Fruit fly (Drosophila melanogaster) whole organism, embryonic: ENCODE results near the gene CG6287.

Experiments used
- Atf6 ChIP-seq: fragments of 200-800 bp; sonication (Bioruptor generic); IDR thresholded peaks from 2 replicates; pipeline ENCODE4 v1.3.6; 2022; ENCODE audit warnings: missing biosample characterization, missing genetic modification characterization
- Bdp1 ChIP-seq: fragments of 200-800 bp; sonication (Bioruptor generic); optimal IDR thresholded peaks from 3 replicates; lab custom pipeline; 2016; ENCODE audit warnings: missing biosample characterization, missing genetic modification characterization
- CG10267 ChIP-seq: fragments of 200-800 bp; sonication (Bioruptor generic); optimal IDR thresholded peaks from 2 replicates; lab custom pipeline; 2018; ENCODE audit warnings: missing biosample characterization, mild to moderate bottlenecking, missing genetic modification characterization, moderate library complexity
- CG12299 ChIP-seq: fragments of 200-800 bp; sonication (Bioruptor generic); optimal IDR thresholded peaks from 2 replicates; lab custom pipeline; 2018; ENCODE audit warnings: missing biosample characterization, mild to moderate bottlenecking, missing genetic modification characterization
- CG12391 ChIP-seq: fragments of 200-800 bp; sonication (Bioruptor generic); optimal IDR thresholded peaks from 3 replicates; lab custom pipeline; 2018; ENCODE audit warnings: missing biosample characterization, mild to moderate bottlenecking, missing genetic modification characterization, moderate library complexity
- CG12769 ChIP-seq: fragments of 200-800 bp; sonication (Bioruptor generic); optimal IDR thresholded peaks from 2 replicates; lab custom pipeline; 2019; ENCODE audit warnings: missing biosample characterization, mild to moderate bottlenecking, missing genetic modification characterization, moderate library complexity
- CG14860 ChIP-seq: fragments of 200-800 bp; sonication (Bioruptor generic); IDR thresholded peaks from 3 replicates; pipeline ENCODE4 v1.3.6; 2022; ENCODE audit warnings: missing biosample characterization, missing genetic modification characterization; ENCODE audit not compliant: partially characterized antibody
- CG1603 ChIP-seq: fragments of 200-800 bp; sonication (Bioruptor generic); optimal IDR thresholded peaks from 2 replicates; lab custom pipeline; 2019; ENCODE audit warnings: missing biosample characterization, mild to moderate bottlenecking, missing genetic modification characterization, moderate library complexity
- CG2199 ChIP-seq: fragments of 200-800 bp; sonication (Bioruptor generic); IDR thresholded peaks from 3 replicates; pipeline ENCODE4 v1.3.6; 2022; ENCODE audit warnings: missing biosample characterization, missing genetic modification characterization
- CG2202 ChIP-seq: fragments of 200-800 bp; sonication (Bioruptor generic); optimal IDR thresholded peaks from 2 replicates; lab custom pipeline; 2018; ENCODE audit warnings: missing biosample characterization, mild to moderate bottlenecking, missing genetic modification characterization
- CG3407 ChIP-seq: fragments of 200-800 bp; sonication (Bioruptor generic); optimal IDR thresholded peaks from 2 replicates; lab custom pipeline; 2018; ENCODE audit warnings: missing biosample characterization, mild to moderate bottlenecking, missing genetic modification characterization
- CG4424 ChIP-seq: fragments of 200-800 bp; sonication (Bioruptor generic); optimal IDR thresholded peaks from 3 replicates; lab custom pipeline; 2016; ENCODE audit warnings: missing biosample characterization, missing genetic modification characterization
- CG4617 ChIP-seq: fragments of 200-800 bp; sonication (Bioruptor generic); optimal IDR thresholded peaks from 3 replicates; lab custom pipeline; 2016; ENCODE audit warnings: missing biosample characterization, missing genetic modification characterization, borderline replicate concordance
- CG6689 ChIP-seq: fragments of 200-800 bp; sonication (Bioruptor generic); IDR thresholded peaks from 2 replicates; pipeline ENCODE4 v1.3.6; 2022; ENCODE audit warnings: missing biosample characterization, missing genetic modification characterization
- CG7556 ChIP-seq: fragments of 200-800 bp; sonication (Bioruptor generic); optimal IDR thresholded peaks from 2 replicates; lab custom pipeline; 2017; ENCODE audit warnings: missing biosample characterization, mild to moderate bottlenecking, missing genetic modification characterization
- CG7839 ChIP-seq: fragments of 200-800 bp; sonication (Bioruptor generic); optimal IDR thresholded peaks from 3 replicates; lab custom pipeline; 2018; ENCODE audit warnings: missing biosample characterization, mild to moderate bottlenecking, missing genetic modification characterization, moderate library complexity
- CG8924 ChIP-seq: fragments of 200-800 bp; optimal IDR thresholded peaks from 3 replicates; lab custom pipeline; 2019; ENCODE audit warnings: missing biosample characterization, mild to moderate bottlenecking, missing genetic modification characterization, moderate library complexity
- CkIIα-i1 ChIP-seq: fragments of 200-800 bp; sonication (Bioruptor generic); IDR thresholded peaks from 2 replicates; pipeline ENCODE4 v1.3.6; 2022; ENCODE audit warnings: missing biosample characterization, missing genetic modification characterization
- CrebB ChIP-seq: fragments of 200-800 bp; sonication (Bioruptor generic); optimal IDR thresholded peaks from 3 replicates; lab custom pipeline; 2018; ENCODE audit warnings: missing biosample characterization, mild to moderate bottlenecking, missing genetic modification characterization
- E2f1 ChIP-seq: fragments of 200-800 bp; sonication (Bioruptor generic); IDR thresholded peaks from 2 replicates; pipeline ENCODE4 v1.3.6; 2022; ENCODE audit warnings: missing biosample characterization, missing genetic modification characterization
- Fer1 ChIP-seq: fragments of 200-800 bp; sonication (Bioruptor generic); optimal IDR thresholded peaks from 2 replicates; lab custom pipeline; 2017; ENCODE audit warnings: missing biosample characterization, mild to moderate bottlenecking, missing genetic modification characterization
- HLH4C ChIP-seq: fragments of 200-800 bp; sonication (Bioruptor generic); IDR thresholded peaks from 3 replicates; pipeline ENCODE4 v1.3.6; 2022; ENCODE audit warnings: missing biosample characterization, missing genetic modification characterization; ENCODE audit not compliant: partially characterized antibody
- Hr51 ChIP-seq, 2 experiments: fragments of 200-800 bp; sonication (Bioruptor generic); optimal IDR thresholded peaks; 2 replicates in 1 of 2; 3 replicates in 1 of 2; lab custom pipeline; 2016 to 2018; ENCODE audit warnings: missing biosample characterization in 2 of 2, missing genetic modification characterization in 2 of 2, mild to moderate bottlenecking in 1 of 2, moderate library complexity in 1 of 2
- Lim3 ChIP-seq: fragments of 200-800 bp; sonication (Bioruptor generic); IDR thresholded peaks from 2 replicates; pipeline ENCODE4 v1.3.6; 2022; ENCODE audit warnings: missing biosample characterization, missing genetic modification characterization
- MBD-R2 ChIP-seq: fragments of 200-800 bp; sonication (Bioruptor generic); IDR thresholded peaks from 2 replicates; pipeline ENCODE4 v1.3.6; 2022; ENCODE audit warnings: missing biosample characterization, missing genetic modification characterization
- Nf-YA ChIP-seq: fragments of 200-800 bp; sonication (Bioruptor generic); IDR thresholded peaks from 2 replicates; pipeline ENCODE4 v1.3.6; 2022; ENCODE audit warnings: missing biosample characterization, missing genetic modification characterization
- Opbp ChIP-seq: fragments of 200-800 bp; sonication (Bioruptor generic); IDR thresholded peaks from 3 replicates; pipeline ENCODE4 v1.3.6; 2022; ENCODE audit warnings: missing biosample characterization, missing genetic modification characterization; ENCODE audit not compliant: partially characterized antibody
- Optix ChIP-seq: fragments of 200-800 bp; sonication (Bioruptor generic); IDR thresholded peaks from 3 replicates; pipeline ENCODE4 v1.3.6; 2022; ENCODE audit warnings: missing biosample characterization, missing genetic modification characterization
- Rfx ChIP-seq: fragments of 200-800 bp; sonication (Bioruptor generic); IDR thresholded peaks from 2 replicates; pipeline ENCODE4 v1.3.6; 2022; ENCODE audit warnings: missing biosample characterization, missing genetic modification characterization
- Side ChIP-seq: fragments of 200-800 bp; sonication (Bioruptor generic); optimal IDR thresholded peaks from 2 replicates; lab custom pipeline; 2016; ENCODE audit warnings: missing biosample characterization, missing genetic modification characterization
- amos ChIP-seq: fragments of 200-800 bp; sonication (Bioruptor generic); IDR thresholded peaks from 2 replicates; pipeline ENCODE4 v1.3.6; 2022; ENCODE audit warnings: missing biosample characterization, missing genetic modification characterization; ENCODE audit not compliant: partially characterized antibody
- aop ChIP-seq: fragments of 200-800 bp; sonication (Bioruptor generic); IDR thresholded peaks from 2 replicates; pipeline ENCODE4 v1.3.6; 2022; ENCODE audit warnings: missing biosample characterization, missing genetic modification characterization
- btn ChIP-seq: fragments of 200-800 bp; sonication (Bioruptor generic); optimal IDR thresholded peaks from 2 replicates; lab custom pipeline; 2016; ENCODE audit warnings: missing biosample characterization, missing genetic modification characterization
- croc ChIP-seq: fragments of 200-800 bp; sonication (Bioruptor generic); conservative IDR thresholded peaks from 3 replicates; pipeline ENCODE4 v1.3.6; 2022; ENCODE audit warnings: missing biosample characterization, missing genetic modification characterization
- dmrt99B ChIP-seq: fragments of 200-800 bp; sonication (Bioruptor generic); optimal IDR thresholded peaks from 2 replicates; lab custom pipeline; 2018; ENCODE audit warnings: missing biosample characterization, mild to moderate bottlenecking, missing genetic modification characterization, moderate library complexity
- ftz-f1 ChIP-seq: fragments of 200-800 bp; sonication (Bioruptor generic); optimal IDR thresholded peaks from 2 replicates; lab custom pipeline; 2016; ENCODE audit warnings: missing biosample characterization, missing genetic modification characterization
- hth ChIP-seq: fragments of >200 bp; optimal IDR thresholded peaks from 2 replicates; lab custom pipeline; 2017; ENCODE audit warnings: inconsistent platforms
- jumu ChIP-seq: fragments of 200-800 bp; sonication (Bioruptor generic); optimal IDR thresholded peaks from 3 replicates; lab custom pipeline; 2016; ENCODE audit warnings: missing biosample characterization, missing genetic modification characterization
- kah ChIP-seq: fragments of 200-800 bp; sonication (Bioruptor generic); optimal IDR thresholded peaks from 2 replicates; lab custom pipeline; 2018; ENCODE audit warnings: missing biosample characterization, mild to moderate bottlenecking, missing genetic modification characterization
- nau ChIP-seq: fragments of 200-800 bp; sonication (Bioruptor generic); optimal IDR thresholded peaks from 3 replicates; lab custom pipeline; 2017; ENCODE audit warnings: missing biosample characterization, mild to moderate bottlenecking, missing genetic modification characterization, missing genetic modification reagents
- nerfin-1 ChIP-seq: fragments of 200-800 bp; sonication (Bioruptor generic); optimal IDR thresholded peaks from 3 replicates; lab custom pipeline; 2019; ENCODE audit warnings: missing biosample characterization, mild to moderate bottlenecking, missing genetic modification characterization, moderate library complexity
- onecut ChIP-seq: fragments of 200-800 bp; sonication (Bioruptor generic); IDR thresholded peaks from 2 replicates; pipeline ENCODE4 v1.3.6; 2022; ENCODE audit warnings: missing biosample characterization, missing genetic modification characterization
- pfk ChIP-seq: fragments of 200-800 bp; sonication (Bioruptor generic); optimal IDR thresholded peaks from 2 replicates; lab custom pipeline; 2018; ENCODE audit warnings: missing biosample characterization, mild to moderate bottlenecking, missing genetic modification characterization, moderate library complexity
- phol ChIP-seq: fragments of 200-800 bp; sonication (Bioruptor generic); optimal IDR thresholded peaks from 3 replicates; lab custom pipeline; 2018; ENCODE audit warnings: missing biosample characterization, mild to moderate bottlenecking, missing genetic modification characterization, moderate library complexity
- salm ChIP-seq: fragments of 200-800 bp; sonication (Bioruptor generic); optimal IDR thresholded peaks from 2 replicates; lab custom pipeline; 2018; ENCODE audit warnings: missing biosample characterization, mild to moderate bottlenecking, missing genetic modification characterization
- scrt ChIP-seq: fragments of 200-800 bp; sonication (Bioruptor generic); optimal IDR thresholded peaks from 2 replicates; lab custom pipeline; 2018; ENCODE audit warnings: missing biosample characterization, mild to moderate bottlenecking, missing genetic modification characterization, moderate library complexity
- seq ChIP-seq: fragments of 200-800 bp; sonication (Bioruptor generic); IDR thresholded peaks from 2 replicates; pipeline ENCODE4 v1.3.6; 2022; ENCODE audit warnings: missing biosample characterization, missing genetic modification characterization
- sim ChIP-seq: fragments of 200-800 bp; sonication (Bioruptor generic); IDR thresholded peaks from 2 replicates; pipeline ENCODE4 v1.3.6; 2022; ENCODE audit warnings: missing biosample characterization, missing genetic modification characterization
- so ChIP-seq: fragments of 200-800 bp; sonication (Bioruptor generic); IDR thresholded peaks from 3 replicates; pipeline ENCODE4 v1.3.6; 2022; ENCODE audit warnings: missing biosample characterization, missing genetic modification characterization
- sob ChIP-seq: fragments of 200-800 bp; sonication (Bioruptor generic); IDR thresholded peaks from 2 replicates; pipeline ENCODE4 v1.3.6; 2022; ENCODE audit warnings: missing biosample characterization, missing genetic modification characterization
- sr ChIP-seq: fragments of 200-800 bp; sonication (Bioruptor generic); IDR thresholded peaks from 3 replicates; pipeline ENCODE4 v1.3.6; 2022; ENCODE audit warnings: missing biosample characterization, missing genetic modification characterization

Gene CG6287

DNA sequence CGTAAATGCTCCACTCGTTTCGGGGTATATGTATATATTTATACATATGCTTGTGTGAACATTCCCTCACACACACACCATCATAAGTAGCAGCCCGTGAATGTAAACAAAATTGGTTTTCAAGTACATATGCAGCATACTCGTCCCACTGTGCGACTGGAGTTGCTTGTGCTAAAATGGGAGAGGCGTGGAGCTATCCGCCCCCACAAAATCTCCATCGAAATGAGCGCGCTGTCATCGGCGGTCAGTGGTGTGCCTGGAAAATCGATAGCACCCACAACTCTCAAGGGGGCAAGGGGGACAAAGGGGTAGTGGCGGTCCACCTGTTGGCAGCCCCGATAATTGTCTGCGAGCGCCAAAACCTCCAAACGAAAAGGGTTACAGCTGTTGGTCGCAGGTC is 12.5 kb upstream of the CG6287 start:
- TF ChIP-seq Nf-YA (GFP tag; lab: Robert Waterston, UW) (no peak), dmrt99B (no peak), CG8924 (no peak), CG12299 (no peak), Rfx (GFP tag; lab: Robert Waterston, UW) (no peak), Hr51 (GFP tag; optimal IDR thresholded peaks at IDR 0.05; lab: Kevin White, UChicago) (no peak), scrt (GFP tag; lab: Kevin White, UChicago) (peak; percentile 98), Atf6 (GFP tag; lab: Robert Waterston, UW) (0 out of 2 replicates have a peak, but pooled peaks have one; percentile 24), CrebB (tag; lab: Kevin White, UChicago) (no peak), ftz-f1 (GFP tag; lab: Kevin White, UChicago) (no peak), Side (no peak), CG6689 (GFP tag; lab: Robert Waterston, UW) (no peak), CG10267 (no peak), jumu (GFP tag; lab: Kevin White, UChicago) (no peak), pfk (GFP tag; lab: Kevin White, UChicago) (no peak), CG7556 (no peak), nerfin-1 (tag; lab: Kevin White, UChicago) (peak; percentile 96), onecut (GFP tag; lab: Robert Waterston, UW) (peak; percentile 99), sr (GFP tag; lab: Robert Waterston, UW) (peak; percentile 61; the same call in 2 of the 3 replicates), btn (GFP tag; lab: Kevin White, UChicago) (no peak), CG2202 (no peak), sim (GFP tag; lab: Robert Waterston, UW) (no peak), seq (peak; percentile 59; the same call in 1 of the 2 replicates), so (GFP tag; lab: Robert Waterston, UW) (0 out of 3 replicates have a peak, but pooled peaks have one; percentile 13), kah (GFP tag; lab: Kevin White, UChicago) (peak; percentile 49), CG7839 (tag; lab: Kevin White, UChicago) (no peak), MBD-R2 (GFP tag; lab: Robert Waterston, UW) (peak; percentile 70), Bdp1 (no peak), CG4617 (GFP tag; lab: Kevin White, UChicago) (no peak), CG14860 (GFP tag; lab: Robert Waterston, UW) (0 out of 3 replicates have a peak, but pooled peaks have one; percentile 41), CG4424 (GFP tag; lab: Kevin White, UChicago) (no peak), nau (no peak), hth (no peak), E2f1 (GFP tag; lab: Robert Waterston, UW) (no peak), CG12769 (tag; lab: Kevin White, UChicago) (no peak), CkIIα-i1 (GFP tag; lab: Robert Waterston, UW) (no peak), CG12391 (tag; lab: Kevin White, UChicago) (no peak), CG2199 (GFP tag; lab: Robert Waterston, UW) (no peak), CG3407 (GFP tag; lab: Kevin White, UChicago) (no peak), CG1603 (tag; lab: Kevin White, UChicago) (no peak), phol (tag; lab: Kevin White, UChicago) (no peak), aop (GFP tag; lab: Robert Waterston, UW) (no peak), croc (GFP tag; lab: Robert Waterston, UW) (no peak), Opbp (GFP tag; lab: Robert Waterston, UW) (peak; percentile 20; the same call in 1 of the 3 replicates), salm (no peak), sob (GFP tag; lab: Robert Waterston, UW) (no peak), Fer1 (no peak), HLH4C (peak; percentile 12; the same call in 1 of the 3 replicates), Optix (GFP tag; lab: Robert Waterston, UW) (no peak), amos (GFP tag; lab: Robert Waterston, UW) (0 out of 2 replicates have a peak, but pooled peaks have one; percentile 17), Lim3 (GFP tag; lab: Robert Waterston, UW) (no peak)
